Worm (Caenorhabditis elegans): ENCODE results near the gene catp-4.

catp-4 gene

DNA sequence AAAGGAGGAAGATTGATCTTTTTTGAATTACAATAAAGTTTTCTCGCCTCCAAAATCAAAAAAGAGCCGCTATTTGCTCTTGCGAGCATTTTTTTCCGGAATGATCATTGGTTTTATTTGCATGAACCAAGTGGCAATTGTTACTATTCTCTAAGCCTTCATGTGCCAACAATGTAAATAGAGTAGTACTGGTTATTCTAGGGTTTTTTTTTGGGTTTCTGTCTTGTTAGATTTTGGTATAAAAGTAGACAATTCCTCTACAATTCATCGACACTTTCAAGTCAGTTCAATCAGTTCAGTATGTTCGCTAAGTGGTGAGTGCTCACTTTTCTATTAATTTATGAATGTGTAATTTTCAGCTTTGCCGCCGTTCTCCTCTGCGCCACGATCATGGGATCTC lies 15.4 kb upstream of the catp-4 start, which contains the start of gene nspb-7:
Gene nspb-7, plus strand, starts transcription at position 301 of the 400 bp plus-strand sequence.
- TF ChIP-seq ets-4 (tag; optimal IDR thresholded peaks at IDR 0.05) (no peak), ceh-18 (tag; optimal IDR thresholded peaks at IDR 0.05) (no peak), pax-1 (tag; optimal IDR thresholded peaks at IDR 0.05) (no peak), eyg-1 (tag; optimal IDR thresholded peaks at IDR 0.05) (no peak), fax-1 (tag; optimal IDR thresholded peaks at IDR 0.05) (no peak), T23F11.4 (GFP tag; optimal IDR thresholded peaks at IDR 0.05) (no peak), pag-3 (tag; optimal IDR thresholded peaks at IDR 0.05; ENCODE audit: borderline replicate concordance) (no peak), pqm-1 (tag; optimal IDR thresholded peaks at IDR 0.05) (no peak), unc-42 (tag; optimal IDR thresholded peaks at IDR 0.05) (no peak), unc-86 (tag; optimal IDR thresholded peaks at IDR 0.05) (no peak), ceh-45 (GFP tag; IDR thresholded peaks at IDR 0.05) (no peak), nhr-11 (tag; optimal IDR thresholded peaks at IDR 0.05) (no peak), hlh-13 (GFP tag; optimal IDR thresholded peaks at IDR 0.05) (no peak), fkh-6 (tag; optimal IDR thresholded peaks at IDR 0.05) (no peak), hlh-15 (tag; optimal IDR thresholded peaks at IDR 0.05) (no peak), hlh-6 (tag; optimal IDR thresholded peaks at IDR 0.05) (no peak)

ce11 chrII:14578716-14579115 lies 14.7 kb upstream of the catp-4 start, which contains the start of gene C01G12.9:
Gene C01G12.9 (plus strand): TSS chrII:14579016.
- TF ChIP-seq nhr-232 (tag; optimal IDR thresholded peaks at IDR 0.05): no peak
- no peak for TF ChIP-seq C08G9.2 (tag; optimal IDR thresholded peaks at IDR 0.05)
- TF ChIP-seq dve-1 (tag; optimal IDR thresholded peaks at IDR 0.05): no peak
- no peak for TF ChIP-seq ceh-19 (GFP tag; optimal IDR thresholded peaks at IDR 0.05)
- no peak for TF ChIP-seq ceh-18 (tag; optimal IDR thresholded peaks at IDR 0.05)
- no peak for TF ChIP-seq dmd-4 (tag; optimal IDR thresholded peaks at IDR 0.05; ENCODE audit: borderline replicate concordance)
- TF ChIP-seq fkh-6 (tag; optimal IDR thresholded peaks at IDR 0.05): no peak
- no peak for TF ChIP-seq ceh-31 (tag; optimal IDR thresholded peaks at IDR 0.05)
- no peak for TF ChIP-seq lim-6 (tag; optimal IDR thresholded peaks at IDR 0.05)
- no peak for TF ChIP-seq unc-3 (GFP tag; conservative IDR thresholded peaks at IDR 0.05)
- TF ChIP-seq unc-3 (tag; optimal IDR thresholded peaks at IDR 0.05): no peak
- TF ChIP-seq pha-2 (tag; optimal IDR thresholded peaks at IDR 0.05): no peak
- TF ChIP-seq ttx-3 (tag; optimal IDR thresholded peaks at IDR 0.05): no peak
- TF ChIP-seq elt-4 (tag; optimal IDR thresholded peaks at IDR 0.05): no peak

DNA sequence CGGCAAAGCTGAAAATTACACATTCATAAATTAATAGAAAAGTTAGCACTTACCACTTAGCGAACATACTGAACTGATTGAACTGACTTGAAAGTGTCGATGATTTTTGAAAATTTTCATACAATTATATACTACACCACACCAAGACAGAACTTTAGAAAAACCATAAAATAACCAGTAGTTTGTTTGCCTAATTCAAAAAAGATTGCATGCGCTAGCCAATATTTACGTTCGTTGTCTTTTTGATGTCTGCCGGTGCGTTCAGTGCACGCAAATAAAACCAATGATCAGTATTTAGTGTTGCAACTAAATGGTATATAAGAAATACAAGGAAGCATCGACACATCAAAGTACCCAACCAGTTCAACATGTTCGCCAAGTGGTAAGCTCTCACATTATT lies 12.8 kb upstream of the catp-4 start, which contains the start of the genes nspb-8 and nspb-9:
Gene nspb-8, minus strand, starts transcription at position 101 of the 400 bp plus-strand sequence.
Gene nspb-9, plus strand, starts transcription at position 311 of the 400 bp plus-strand sequence.
- TF ChIP-seq tbx-7 (tag; optimal IDR thresholded peaks at IDR 0.05): no peak
- TF ChIP-seq eyg-1 (tag; optimal IDR thresholded peaks at IDR 0.05): no peak
- TF ChIP-seq sox-2 (GFP tag; IDR thresholded peaks at IDR 0.05): no peak

ce11 chrII:14582206-14582605 lies 11.2 kb upstream of the catp-4 start, which contains the start of gene C01G12.3:
Gene C01G12.3 (minus strand): TSS chrII:14582306.
- TF ChIP-seq tbx-7 (tag; optimal IDR thresholded peaks at IDR 0.05) (no peak), ceh-9 (tag; optimal IDR thresholded peaks at IDR 0.05) (no peak), T23F11.4 (GFP tag; optimal IDR thresholded peaks at IDR 0.05) (no peak), ceh-34 (tag; optimal IDR thresholded peaks at IDR 0.05) (no peak)

DNA sequence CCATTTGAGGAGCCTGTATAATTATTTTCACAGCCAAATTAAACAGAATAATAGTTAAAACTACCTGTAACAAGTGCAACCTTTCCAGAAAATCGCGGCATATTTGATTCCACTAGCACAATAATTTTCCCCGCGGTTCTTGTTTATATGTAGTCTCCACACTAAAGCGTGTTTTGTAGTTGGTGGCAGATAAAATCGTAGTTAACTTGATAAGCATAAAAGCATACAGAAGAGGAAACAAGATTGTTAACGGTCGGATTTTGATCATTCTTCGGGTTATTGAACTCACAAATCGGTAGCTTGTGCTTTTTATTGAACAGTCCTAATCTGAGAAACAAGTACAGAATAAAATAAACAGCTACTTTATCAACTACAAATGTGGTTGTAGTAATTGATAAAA lies 6.0 kb upstream of the catp-4 start, which contains the start of gene C01G12.5:
Gene C01G12.5, minus strand, starts transcription at position 101 of the 400 bp plus-strand sequence.
- TF ChIP-seq lin-11 (tag; optimal IDR thresholded peaks at IDR 0.05): no peak
- no peak for TF ChIP-seq madf-2 (tag; optimal IDR thresholded peaks at IDR 0.05)
- TF ChIP-seq pag-3 (tag; optimal IDR thresholded peaks at IDR 0.05; ENCODE audit: borderline replicate concordance): no peak

All from whole organism, late embryonic.